Worm (Caenorhabditis elegans) whole organism, L4 larva: ENCODE results near the gene ZK6.6.

Experiments
- F26F4.8 ChIP-seq: fragments of 200-800 bp; sonication (Bioruptor generic); conservative IDR thresholded peaks from 2 replicates; pipeline ENCODE4 v1.3.6; 2022; ENCODE audit warnings: missing genetic modification characterization, missing compliant biosample characterization
- F44E2.7 ChIP-seq: fragments of 200-800 bp; sonication (Bioruptor generic); IDR thresholded peaks from 2 replicates; pipeline ENCODE4 v2.1.2; 2022; ENCODE audit warnings: missing genetic modification characterization, missing compliant biosample characterization
- F49E8.2 ChIP-seq: sonication (generic microtip); optimal IDR thresholded peaks from 2 replicates; lab custom pipeline; 2016; ENCODE audit warnings: missing compliant biosample characterization, mild to moderate bottlenecking, missing genetic modification characterization, borderline replicate concordance
- R02D3.7 ChIP-seq: fragments of 150-350 bp; sonication (generic microtip); optimal IDR thresholded peaks from 3 replicates; lab custom pipeline; 2014; ENCODE audit warnings: missing biosample characterization, missing genetic modification characterization
- T20F7.1 ChIP-seq: fragments of 200-800 bp; sonication (Bioruptor generic); optimal IDR thresholded peaks from 2 replicates; lab custom pipeline; 2018; ENCODE audit warnings: mild to moderate bottlenecking, missing genetic modification characterization, missing compliant biosample characterization
- T26A8.4 ChIP-seq: fragments of 200-800 bp; sonication (Bioruptor generic); IDR thresholded peaks from 2 replicates; pipeline ENCODE4 v1.3.6; 2022; ENCODE audit warnings: missing genetic modification characterization, missing compliant biosample characterization
- Y48G9A.11 ChIP-seq: fragments of 200-800 bp; sonication (Bioruptor generic); IDR thresholded peaks from 2 replicates; pipeline ENCODE4 v1.3.6; 2022; ENCODE audit warnings: missing genetic modification reagents, missing genetic modification characterization, missing compliant biosample characterization
- Y75B8A.6 ChIP-seq: fragments of 200-800 bp; sonication (Bioruptor generic); IDR thresholded peaks from 2 replicates; pipeline ENCODE4 v1.3.6; 2022; ENCODE audit warnings: missing genetic modification reagents, missing genetic modification characterization, missing compliant biosample characterization
- aha-1 ChIP-seq: fragments of 150-350 bp; peaks from one replicate; lab custom pipeline; 2014; ENCODE audit warnings: missing biosample characterization, missing genetic modification characterization
- ama-1 ChIP-seq: fragments of 150-350 bp; optimal IDR thresholded peaks from 2 replicates; lab custom pipeline; 2014; ENCODE audit warnings: inconsistent platforms, mixed read lengths
- arid-1 ChIP-seq: fragments of 200-800 bp; sonication (Bioruptor generic); conservative IDR thresholded peaks from 2 replicates; pipeline ENCODE4 v1.3.6; 2022; ENCODE audit warnings: missing genetic modification reagents, missing genetic modification characterization, missing compliant biosample characterization
- ces-1 ChIP-seq: fragments of 150-350 bp; sonication (generic microtip); optimal IDR thresholded peaks from 4 replicates; lab custom pipeline; 2014; ENCODE audit warnings: missing biosample characterization, missing genetic modification reagents, missing genetic modification characterization
- ctbp-1 ChIP-seq: fragments of 200-800 bp; sonication (Bioruptor generic); IDR thresholded peaks from 2 replicates; pipeline ENCODE4 v1.3.6; 2022; ENCODE audit warnings: missing genetic modification reagents, missing genetic modification characterization, missing compliant biosample characterization
- daf-16 ChIP-seq, 3 experiments: sonication (generic microtip); optimal IDR thresholded peaks; 2 replicates each; lab custom pipeline; 2016 to 2017; ENCODE audit warnings: missing genetic modification characterization in 3 of 3, missing genetic modification reagents in 3 of 3, mild to moderate bottlenecking in 2 of 3, missing compliant biosample characterization in 2 of 3, missing biosample characterization in 1 of 3, moderate library complexity in 1 of 3
- dmd-6 ChIP-seq: fragments of 200-800 bp; sonication (Bioruptor generic); IDR thresholded peaks from 2 replicates; pipeline ENCODE4 v1.3.6; 2022; ENCODE audit warnings: missing genetic modification reagents, missing genetic modification characterization, missing compliant biosample characterization
- dmd-9 ChIP-seq: fragments of 200-800 bp; sonication (Bioruptor generic); IDR thresholded peaks from 2 replicates; pipeline ENCODE4 v1.3.6; 2022; ENCODE audit warnings: missing genetic modification reagents, missing genetic modification characterization, missing compliant biosample characterization
- hif-1 ChIP-seq, 2 experiments: sonication (generic microtip); optimal IDR thresholded peaks; 2 replicates each; lab custom pipeline; 2016 to 2017; ENCODE audit warnings: missing compliant biosample characterization in 2 of 2, missing genetic modification characterization in 2 of 2, missing genetic modification reagents in 2 of 2, missing genotype in 2 of 2, mild to moderate bottlenecking in 1 of 2
- hlh-11 ChIP-seq: fragments of 200-800 bp; sonication (Bioruptor generic); optimal IDR thresholded peaks from 2 replicates; lab custom pipeline; 2018; ENCODE audit warnings: mild to moderate bottlenecking, missing genetic modification characterization, missing compliant biosample characterization
- hlh-30 ChIP-seq: sonication (generic microtip); optimal IDR thresholded peaks from 2 replicates; lab custom pipeline; 2017; ENCODE audit warnings: antibody characterized with exemption, mild to moderate bottlenecking, missing genetic modification characterization, missing compliant biosample characterization; ENCODE audit not compliant: insufficient read depth
- lim-7 ChIP-seq: fragments of 200-800 bp; sonication (Bioruptor generic); IDR thresholded peaks from 2 replicates; pipeline ENCODE4 v1.3.6; 2022; ENCODE audit warnings: missing genetic modification characterization, missing compliant biosample characterization
- lin-13 ChIP-seq: fragments of 150-350 bp; optimal IDR thresholded peaks from 2 replicates; lab custom pipeline; 2014; ENCODE audit warnings: missing biosample characterization, missing genetic modification reagents, missing genetic modification characterization
- lin-15B ChIP-seq: fragments of 150-350 bp; sonication (generic microtip); optimal IDR thresholded peaks from 3 replicates; lab custom pipeline; 2014; ENCODE audit warnings: missing biosample characterization, missing genetic modification characterization
- lin-29 ChIP-seq: fragments of 200-800 bp; sonication (Bioruptor generic); IDR thresholded peaks from 2 replicates; pipeline ENCODE4 v1.3.6; 2022; ENCODE audit warnings: missing genetic modification reagents, missing genetic modification characterization, missing compliant biosample characterization
- lin-38 ChIP-seq: fragments of 200-800 bp; sonication (Bioruptor generic); IDR thresholded peaks from 2 replicates; pipeline ENCODE4 v1.3.6; 2022; ENCODE audit warnings: missing genetic modification reagents, missing genetic modification characterization, missing compliant biosample characterization
- mdl-1 ChIP-seq, 2 experiments: fragments of 150-350 bp in 1 of 2; sonication (generic microtip) in 1 of 2; optimal IDR thresholded peaks; 2 replicates each; lab custom pipeline; 2014 to 2017; ENCODE audit warnings: missing biosample characterization in 2 of 2, missing genetic modification characterization in 2 of 2
- mep-1 ChIP-seq: fragments of 150-350 bp; sonication (generic microtip); optimal IDR thresholded peaks from 3 replicates; lab custom pipeline; 2014; ENCODE audit warnings: missing biosample characterization, missing genetic modification characterization
- mes-2 ChIP-seq: sonication (generic microtip); optimal IDR thresholded peaks from 2 replicates; lab custom pipeline; 2016; ENCODE audit warnings: missing genotype, mild to moderate bottlenecking, missing genetic modification characterization, missing compliant biosample characterization; ENCODE audit not compliant: poor library complexity, severe bottlenecking
- mxl-2 ChIP-seq: fragments of 200-800 bp; sonication (Bioruptor generic); conservative IDR thresholded peaks from 2 replicates; pipeline ENCODE4 v1.3.6; 2022; ENCODE audit warnings: missing genetic modification reagents, missing genetic modification characterization, missing compliant biosample characterization
- mxl-3 ChIP-seq: fragments of 200-800 bp; sonication (Bioruptor generic); optimal IDR thresholded peaks from 2 replicates; lab custom pipeline; 2018; ENCODE audit warnings: mild to moderate bottlenecking, missing genetic modification characterization, missing compliant biosample characterization
- nhr-10 ChIP-seq: fragments of 150-350 bp; optimal IDR thresholded peaks from 2 replicates; lab custom pipeline; 2014; ENCODE audit warnings: missing biosample characterization, missing genetic modification characterization
- nhr-102 ChIP-seq: sonication (generic microtip); optimal IDR thresholded peaks from 2 replicates; lab custom pipeline; 2016; ENCODE audit warnings: mild to moderate bottlenecking, missing genetic modification characterization, moderate library complexity, missing compliant biosample characterization
- nhr-25 ChIP-seq: sonication (generic microtip); optimal IDR thresholded peaks from 2 replicates; lab custom pipeline; 2017; ENCODE audit warnings: missing genetic modification characterization, mild to moderate bottlenecking, missing compliant biosample characterization, antibody characterized with exemption, moderate library complexity, borderline replicate concordance; ENCODE audit not compliant: insufficient read depth
- nhr-28 ChIP-seq: fragments of 150-350 bp; optimal IDR thresholded peaks from 2 replicates; lab custom pipeline; 2014; ENCODE audit warnings: missing biosample characterization, missing genetic modification characterization
- nhr-77 ChIP-seq: fragments of 150-350 bp; optimal IDR thresholded peaks from 2 replicates; lab custom pipeline; 2014; ENCODE audit warnings: missing biosample characterization, missing genetic modification characterization
- php-3 ChIP-seq: fragments of 200-800 bp; sonication (Bioruptor generic); IDR thresholded peaks from 2 replicates; pipeline ENCODE4 v1.3.6; 2022; ENCODE audit warnings: missing genetic modification reagents, missing genetic modification characterization, missing compliant biosample characterization
- rbr-2 ChIP-seq: sonication (generic microtip); optimal IDR thresholded peaks from 2 replicates; lab custom pipeline; 2016; ENCODE audit warnings: missing genotype, missing genetic modification characterization, missing compliant biosample characterization
- spr-3 ChIP-seq: fragments of 200-800 bp; sonication (Bioruptor generic); optimal IDR thresholded peaks from 2 replicates; lab custom pipeline; 2018; ENCODE audit warnings: mild to moderate bottlenecking, missing genetic modification characterization, missing compliant biosample characterization
- unc-62 ChIP-seq, 3 experiments: fragments of 150-350 bp in 1 of 3; sonication (generic microtip); optimal IDR thresholded peaks in 2 of 3; peaks in 1 of 3; 1 replicate in 1 of 3; 2 replicates in 2 of 3; lab custom pipeline; 2014 to 2017; ENCODE audit warnings: missing biosample characterization in 3 of 3, missing genetic modification characterization in 3 of 3, missing genetic modification reagents in 3 of 3, missing genotype in 1 of 3
- vab-7 ChIP-seq: fragments of 200-800 bp; sonication (Bioruptor generic); IDR thresholded peaks from 2 replicates; pipeline ENCODE4 v1.3.6; 2022; ENCODE audit warnings: missing genetic modification reagents, missing genetic modification characterization, missing compliant biosample characterization
- zfp-3 ChIP-seq: fragments of 200-800 bp; sonication (Bioruptor generic); conservative IDR thresholded peaks from 2 replicates; pipeline ENCODE4 v1.3.6; 2022; ENCODE audit warnings: missing genetic modification reagents, missing genetic modification characterization, missing compliant biosample characterization
- ztf-7 ChIP-seq: fragments of 150-350 bp; optimal IDR thresholded peaks from 2 replicates; lab custom pipeline; 2014; ENCODE audit warnings: missing biosample characterization, missing genetic modification characterization

Gene ZK6.6

DNA sequence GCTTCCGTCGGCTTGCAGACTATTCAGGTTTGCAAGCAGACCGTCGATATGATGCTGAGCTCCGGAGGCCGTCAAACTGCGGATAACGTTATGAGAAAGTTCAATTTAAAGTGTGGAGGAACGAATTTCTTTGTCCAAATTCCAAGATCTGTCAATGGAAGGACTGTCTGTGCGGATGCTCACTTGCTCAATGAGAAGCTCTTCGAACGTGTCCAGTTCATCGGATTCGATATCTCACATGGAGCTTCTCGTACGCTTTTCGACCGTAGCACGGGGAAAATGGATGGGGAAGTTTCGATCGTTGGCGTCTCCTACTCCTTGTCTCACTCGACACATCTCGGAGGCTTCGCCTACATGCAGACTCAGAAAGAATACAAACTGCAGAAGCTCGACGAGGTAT is 42.5 kb upstream of the ZK6.6 start:
- no peak for TF ChIP-seq ama-1 (lab: Kevin White, UChicago)
- peak in 1 of 2 experiments; percentile 74 for TF ChIP-seq unc-62 (GFP tag; optimal IDR thresholded peaks at IDR 0.05 in 1 of 2; lab: Kevin White, UChicago)
- TF ChIP-seq unc-62 (tag; optimal IDR thresholded peaks at IDR 0.05; lab: Kevin White, UChicago): no peak
- TF ChIP-seq aha-1 (tag; lab: Kevin White, UChicago): peak; percentile 70
- TF ChIP-seq mep-1 (tag; lab: Kevin White, UChicago): no peak

- no peak for TF ChIP-seq daf-16 (GFP tag; optimal IDR thresholded peaks at IDR 0.05; lab: Kevin White, UChicago)
- TF ChIP-seq daf-16 (tag; optimal IDR thresholded peaks at IDR 0.05; lab: Kevin White, UChicago): no peak
- peak; percentile 17; the same call in 1 of the 2 replicates for TF ChIP-seq dmd-6
- peak; percentile 70 for TF ChIP-seq hlh-11 (tag; lab: Kevin White, UChicago)
- TF ChIP-seq R02D3.7 (tag; lab: Kevin White, UChicago): no peak
- peak; percentile 5 for TF ChIP-seq hlh-30 (tag; lab: Kevin White, UChicago)
- TF ChIP-seq, all 104 proteins: peak for 3
Observed at ce11 chrV:347561-348345, 40.7 kb upstream of the ZK6.6 start.

- no peak for TF ChIP-seq T20F7.1
- peak; percentile 55; the same call in 1 of the 2 replicates for TF ChIP-seq lim-7
- TF ChIP-seq zfp-3 (GFP tag; lab: Robert Waterston, UW): 0 out of 2 replicates have a peak, but pooled peaks have one; percentile 59
- peak; percentile 61 for TF ChIP-seq dmd-6
- TF ChIP-seq R02D3.7 (tag; lab: Kevin White, UChicago): no peak
- TF ChIP-seq vab-7 (GFP tag; lab: Robert Waterston, UW): peak; percentile 51; the same call in 1 of the 2 replicates
- peak; percentile 71 for TF ChIP-seq nhr-28
- no peak for TF ChIP-seq lin-15B (tag; lab: Kevin White, UChicago)
- no peak for TF ChIP-seq F49E8.2 (tag; lab: Kevin White, UChicago)
- TF ChIP-seq hlh-11 (tag; lab: Kevin White, UChicago): peak; percentile 93
- TF ChIP-seq mes-2 (tag; lab: Kevin White, UChicago): peak; percentile 80
- no peak for TF ChIP-seq lin-29 (GFP tag; lab: Robert Waterston, UW)
- no peak for TF ChIP-seq F44E2.7 (GFP tag; lab: Robert Waterston, UW)
- peak; percentile 54 for TF ChIP-seq ctbp-1
- peak; percentile 46 for TF ChIP-seq rbr-2
- 0 out of 2 replicates have a peak, but pooled peaks have one; percentile 29 for TF ChIP-seq dmd-9 (GFP tag; lab: Robert Waterston, UW)
- TF ChIP-seq nhr-25 (tag; lab: Kevin White, UChicago): peak; percentile 53
- no peak for TF ChIP-seq F26F4.8 (GFP tag; lab: Robert Waterston, UW)
- TF ChIP-seq lin-38 (GFP tag; lab: Robert Waterston, UW): peak; percentile 97
- peak; percentile 84 for TF ChIP-seq nhr-77
- TF ChIP-seq mxl-2 (GFP tag; lab: Robert Waterston, UW): peak; percentile 58; the same call in 1 of the 2 replicates
- no peak for TF ChIP-seq Y48G9A.11
- peak; percentile 83 for TF ChIP-seq mxl-3
- TF ChIP-seq php-3: 0 out of 2 replicates have a peak, but pooled peaks have one; percentile 23
- peak; percentile 53 for TF ChIP-seq lin-13
- peak; percentile 46; the same call in 1 of the 2 replicates for TF ChIP-seq T26A8.4 (GFP tag; lab: Robert Waterston, UW)
- peak; percentile 68; the same call in 1 of the 2 replicates for TF ChIP-seq Y75B8A.6
- peak; percentile 53 for TF ChIP-seq ztf-7 (tag; lab: Kevin White, UChicago)
- TF ChIP-seq hif-1 (tag; optimal IDR thresholded peaks at IDR 0.05; lab: Kevin White, UChicago): peak in 1 of 2 experiments; percentile 59
- TF ChIP-seq ces-1 (GFP tag; lab: Kevin White, UChicago): no peak
- TF ChIP-seq nhr-102 (tag; lab: Kevin White, UChicago): peak; percentile 28
- TF ChIP-seq arid-1 (GFP tag; lab: Robert Waterston, UW): peak; percentile 46; the same call in 1 of the 2 replicates
- peak; percentile 71 to 96 for TF ChIP-seq mdl-1 (tag; optimal IDR thresholded peaks at IDR 0.05; lab: Kevin White, UChicago)
- peak; percentile 51 for TF ChIP-seq ama-1 (lab: Kevin White, UChicago)
- TF ChIP-seq daf-16 (GFP tag; optimal IDR thresholded peaks at IDR 0.05; lab: Kevin White, UChicago): no peak
- peak; percentile 71 for TF ChIP-seq daf-16 (tag; optimal IDR thresholded peaks at IDR 0.05; lab: Kevin White, UChicago)
- TF ChIP-seq spr-3 (GFP tag; lab: Kevin White, UChicago): no peak
- TF ChIP-seq nhr-10 (tag; lab: Kevin White, UChicago): no peak
- peak; percentile 99 for TF ChIP-seq aha-1 (tag; lab: Kevin White, UChicago)
Observed at ce11 chrV:349054-349453, 39.4 kb upstream of the ZK6.6 start, which contains the start of gene atg-9. atg-9 (plus strand) TSS chrV:349385.
